Fruit fly (Drosophila melanogaster): ENCODE data around the gene CG18558.

CG18558 gene

dm6 chr2L:2884683-2885502 is 40.6 kb upstream of the CG18558 start (continued):
- TF ChIP-seq Poxn (GFP tag; IDR thresholded peaks at IDR 0.05) (no peak), gsb (GFP tag; IDR thresholded peaks at IDR 0.05) (0 out of 2 replicates have a peak, but pooled peaks have one; percentile 45), bsh (GFP tag; optimal IDR thresholded peaks at IDR 0.05) (peak in 1 of 2 experiments; percentile 7), CG8924 (tag; optimal IDR thresholded peaks at IDR 0.05) (peak; percentile 82), dysf (GFP tag; IDR thresholded peaks at IDR 0.05) (peak; percentile 50; the same call in 1 of the 3 replicates), p53 (GFP tag; optimal IDR thresholded peaks at IDR 0.05) (no peak), bbx (GFP tag; IDR thresholded peaks at IDR 0.05; ENCODE audit: partially characterized antibody) (peak; percentile 70; the same call in 1 of the 2 replicates), gce (GFP tag; IDR thresholded peaks at IDR 0.05) (0 out of 3 replicates have a peak, but pooled peaks have one; percentile 18), CG1832 (GFP tag; optimal IDR thresholded peaks at IDR 0.05) (no peak), CG7372 (GFP tag; IDR thresholded peaks at IDR 0.05) (no peak; the same call in 1 of the 2 replicates), Ssrp (tag; optimal IDR thresholded peaks at IDR 0.05) (no peak), Spps (tag; optimal IDR thresholded peaks at IDR 0.05) (no peak), pb (GFP tag; optimal IDR thresholded peaks at IDR 0.05) (peak; percentile 5), CrebB (tag; optimal IDR thresholded peaks at IDR 0.05) (peak; percentile 65), gfzf (GFP tag; optimal IDR thresholded peaks at IDR 0.05) (peak; percentile 66), tin (GFP tag; optimal IDR thresholded peaks at IDR 0.05) (peak; percentile 10), Lpt (GFP tag; optimal IDR thresholded peaks at IDR 0.05) (no peak), B-H1 (GFP tag; IDR thresholded peaks at IDR 0.05) (no peak; the same call in 2 of the 3 replicates), knrl (GFP tag; IDR thresholded peaks at IDR 0.05; ENCODE audit: partially characterized antibody) (no peak), ro (GFP tag; IDR thresholded peaks at IDR 0.05) (no peak), CG8359 (GFP tag; optimal IDR thresholded peaks at IDR 0.05; ENCODE audit: borderline replicate concordance) (no peak), tio (GFP tag; optimal IDR thresholded peaks at IDR 0.05) (no peak), eyg (GFP tag; optimal IDR thresholded peaks at IDR 0.05) (no peak), org-1 (GFP tag; optimal IDR thresholded peaks at IDR 0.05) (peak; percentile 2), ken (GFP tag; IDR thresholded peaks at IDR 0.05) (peak; percentile 65; the same call in 2 of the 3 replicates), E2f1 (GFP tag; IDR thresholded peaks at IDR 0.05) (peak; percentile 37; the same call in 1 of the 2 replicates), wek (GFP tag; optimal IDR thresholded peaks at IDR 0.05) (peak; percentile 3), CG34422 (GFP tag; IDR thresholded peaks at IDR 0.05) (peak; percentile 89; the same call in 2 of the 3 replicates), CG3065 (GFP tag; optimal IDR thresholded peaks at IDR 0.05) (no peak), tap (tag; optimal IDR thresholded peaks at IDR 0.05) (no peak), ase (GFP tag; IDR thresholded peaks at IDR 0.05) (peak; percentile 67; the same call in 2 of the 3 replicates), zfh1 (GFP tag; IDR thresholded peaks at IDR 0.05) (peak; percentile 64; the same call in 2 of the 3 replicates), repo (GFP tag; optimal IDR thresholded peaks at IDR 0.05) (peak; percentile 47), yki (optimal IDR thresholded peaks at IDR 0.05) (no peak), gcm (GFP tag; optimal IDR thresholded peaks at IDR 0.05) (peak; percentile 48), lola (GFP tag; optimal IDR thresholded peaks at IDR 0.05) (peak in 1 of 3 experiments; percentile 47), CG7839 (tag; optimal IDR thresholded peaks at IDR 0.05) (peak; percentile 30), Deaf1 (tag; optimal IDR thresholded peaks at IDR 0.05) (peak; percentile 72), run (tag; optimal IDR thresholded peaks at IDR 0.05) (peak; percentile 20), HmgZ (tag; optimal IDR thresholded peaks at IDR 0.05) (peak; percentile 69), CG2875 (GFP tag; optimal IDR thresholded peaks at IDR 0.05) (no peak), CG17359 (tag; optimal IDR thresholded peaks at IDR 0.05) (peak; percentile 14), Bdp1 (GFP tag; optimal IDR thresholded peaks at IDR 0.05) (peak; percentile 23), D19A (tag; optimal IDR thresholded peaks at IDR 0.05) (peak; percentile 20), dimm (GFP tag; IDR thresholded peaks at IDR 0.05) (no peak), CG2889 (GFP tag; IDR thresholded peaks at IDR 0.05) (no peak), trh (GFP tag; optimal IDR thresholded peaks at IDR 0.05) (no peak), CG15269 (tag; optimal IDR thresholded peaks at IDR 0.05) (peak; percentile 57), CG9215 (GFP tag; IDR thresholded peaks at IDR 0.05) (no peak)
